Worm (Caenorhabditis elegans) whole organism, early embryonic: ENCODE results near the gene mrp-5.

ENCODE experiments used
- B0310.2 ChIP-seq: sonication (generic microtip); optimal IDR thresholded peaks from 2 replicates; lab custom pipeline; 2016; ENCODE audit warnings: mild to moderate bottlenecking, missing genetic modification characterization, missing compliant biosample characterization
- F13C5.2 ChIP-seq: sonication (generic microtip); optimal IDR thresholded peaks from 2 replicates; lab custom pipeline; 2017; ENCODE audit warnings: mild to moderate bottlenecking, missing genetic modification characterization, inconsistent platforms, missing compliant biosample characterization
- ama-1 ChIP-seq: fragments of 150-350 bp; optimal IDR thresholded peaks from 2 replicates; lab custom pipeline; 2014
- ceh-36 ChIP-seq: sonication (generic microtip); optimal IDR thresholded peaks from 2 replicates; lab custom pipeline; 2016; ENCODE audit warnings: missing genetic modification characterization, inconsistent platforms, missing compliant biosample characterization
- ets-7 ChIP-seq: sonication (generic microtip); optimal IDR thresholded peaks from 2 replicates; lab custom pipeline; 2016; ENCODE audit warnings: missing genotype, missing genetic modification characterization, missing compliant biosample characterization
- hmg-4 ChIP-seq: fragments of 200-800 bp; sonication (Bioruptor generic); optimal IDR thresholded peaks from 2 replicates; lab custom pipeline; 2018; ENCODE audit warnings: mild to moderate bottlenecking, missing genetic modification characterization, missing compliant biosample characterization
- pes-1 ChIP-seq: fragments of 200-800 bp; sonication (Bioruptor generic); IDR thresholded peaks from 2 replicates; pipeline ENCODE4 v1.3.6; 2022; ENCODE audit warnings: missing genetic modification reagents, missing genetic modification characterization, missing compliant biosample characterization
- scrt-1 ChIP-seq: fragments of 200-800 bp; sonication (Bioruptor generic); IDR thresholded peaks from 2 replicates; pipeline ENCODE4 v1.3.6; 2022; ENCODE audit warnings: missing genetic modification characterization, missing compliant biosample characterization
- sea-1 ChIP-seq: fragments of 200-800 bp; sonication (Bioruptor generic); conservative IDR thresholded peaks from 2 replicates; pipeline ENCODE4 v1.3.6; 2022; ENCODE audit warnings: missing genetic modification characterization, missing compliant biosample characterization

- TF ChIP-seq F13C5.2: no peak
- TF ChIP-seq scrt-1: no peak
- no peak for TF ChIP-seq hmg-4
- TF ChIP-seq ama-1 (lab: Kevin White, UChicago): no peak
- TF ChIP-seq ets-7 (tag; lab: Kevin White, UChicago): no peak
- no peak for TF ChIP-seq B0310.2 (tag; lab: Kevin White, UChicago)
- no peak for TF ChIP-seq sea-1 (GFP tag; lab: Robert Waterston, UW)
- TF ChIP-seq pes-1 (GFP tag; lab: Robert Waterston, UW): no peak
- TF ChIP-seq ceh-36: no peak
Observed at ce11 chrX:14918538-14918937, 27.6 kb downstream of the mrp-5 start, which contains the start of gene npr-40.
